Fruit fly (Drosophila melanogaster) whole organism, wandering third instar larva: ENCODE data around the gene Jon65Aiii.

ENCODE experiments used
- Dfd ChIP-seq: fragments of >200 bp; optimal IDR thresholded peaks from 2 replicates; lab custom pipeline; 2017; ENCODE audit warnings: missing biosample characterization, missing genetic modification characterization
- Dif ChIP-seq: fragments of 200-275, 200-300 bp; sonication (Bioruptor generic); optimal IDR thresholded peaks from 2 replicates; lab custom pipeline; 2018; ENCODE audit warnings: missing biosample characterization, missing genetic modification characterization; ENCODE audit not compliant: partially characterized antibody
- HLH106 ChIP-seq: fragments of 200-800 bp; optimal IDR thresholded peaks from 3 replicates; lab custom pipeline; 2019; ENCODE audit warnings: missing biosample characterization, mild to moderate bottlenecking, missing genetic modification characterization, moderate library complexity
- Hnf4 ChIP-seq: fragments of 200-800 bp; sonication (Bioruptor generic); optimal IDR thresholded peaks from 2 replicates; lab custom pipeline; 2016; ENCODE audit warnings: missing biosample characterization, mild to moderate bottlenecking, missing genetic modification characterization
- Jra ChIP-seq: sonication (Bioruptor generic); optimal IDR thresholded peaks from 2 replicates; lab custom pipeline; 2016; ENCODE audit warnings: missing biosample characterization, missing genetic modification characterization
- Vsx2 ChIP-seq: fragments of 200-300, 225-300 bp; sonication (Bioruptor generic); optimal IDR thresholded peaks from 2 replicates; lab custom pipeline; 2018; ENCODE audit warnings: missing biosample characterization, missing genetic modification characterization; ENCODE audit not compliant: partially characterized antibody
- ey ChIP-seq: fragments of 200-800 bp; sonication (Bioruptor generic); optimal IDR thresholded peaks from 2 replicates; lab custom pipeline; 2016; ENCODE audit warnings: missing biosample characterization, missing genetic modification characterization
- fru ChIP-seq: fragments of 200-800 bp; sonication (Bioruptor generic); optimal IDR thresholded peaks from 3 replicates; lab custom pipeline; 2016; ENCODE audit warnings: missing biosample characterization, mild to moderate bottlenecking, missing genetic modification characterization
- lola ChIP-seq: fragments of >200 bp; optimal IDR thresholded peaks from 2 replicates; lab custom pipeline; 2017; ENCODE audit warnings: missing biosample characterization, missing genetic modification characterization
- psq ChIP-seq: fragments of 200-800 bp; sonication (Bioruptor generic); optimal IDR thresholded peaks from 3 replicates; lab custom pipeline; 2017; ENCODE audit warnings: missing biosample characterization, mild to moderate bottlenecking, missing genetic modification characterization, moderate library complexity
- usp ChIP-seq: fragments of >200 bp; optimal IDR thresholded peaks from 2 replicates; lab custom pipeline; 2017; ENCODE audit warnings: missing biosample characterization, missing genetic modification characterization

DNA sequence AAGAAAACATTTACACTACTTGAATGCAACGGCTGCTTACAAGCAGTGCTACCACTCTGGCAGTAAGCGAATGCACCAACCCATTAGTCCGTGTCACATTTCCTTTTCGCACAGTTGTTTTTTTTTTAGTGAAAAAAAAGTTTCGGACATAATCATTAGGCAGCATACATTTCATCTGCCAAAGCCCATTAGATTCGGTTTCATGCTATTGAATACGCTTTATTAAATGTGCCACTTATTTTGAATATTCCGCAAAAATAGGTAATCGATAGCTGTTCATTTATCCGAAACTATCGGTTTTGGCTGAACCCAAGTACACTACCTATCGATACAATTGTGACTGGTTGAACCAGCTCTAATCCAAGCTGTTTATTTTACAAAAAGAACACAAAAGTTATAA is 4.2 kb downstream of the Jon65Aiii start, which contains the start of gene tant:
- TF ChIP-seq fru (no peak), Vsx2 (GFP tag; lab: Kevin White, UChicago) (no peak), Dfd (no peak), usp (GFP tag; lab: Kevin White, UChicago) (no peak), Jra (GFP tag; lab: Kevin White, UChicago) (no peak), lola (GFP tag; lab: Kevin White, UChicago) (no peak), Dif (GFP tag; lab: Kevin White, UChicago) (no peak), Hnf4 (no peak), psq (no peak), ey (GFP tag; lab: Kevin White, UChicago) (no peak), HLH106 (tag; lab: Kevin White, UChicago) (no peak)
